Fruit fly (Drosophila melanogaster) whole organism, embryonic: Measurements from ENCODE around the gene QIL1.
A peak's percentile ranks its signal among the peaks of the same experiment; 100 is the strongest.

Source experiments
- Asciz ChIP-seq: fragments of 200-800 bp; sonication (Bioruptor generic); optimal IDR thresholded peaks from 2 replicates; lab custom pipeline; 2017; ENCODE audit warnings: missing biosample characterization, mild to moderate bottlenecking, missing genetic modification characterization, missing genetic modification reagents
- Atf6 ChIP-seq: fragments of 200-800 bp; sonication (Bioruptor generic); IDR thresholded peaks from 2 replicates; pipeline ENCODE4 v1.3.6; 2022; ENCODE audit warnings: missing biosample characterization, missing genetic modification characterization
- Bgb ChIP-seq: fragments of 200-800 bp; sonication (Bioruptor generic); IDR thresholded peaks from 2 replicates; pipeline ENCODE4 v1.3.6; 2022; ENCODE audit warnings: missing biosample characterization, missing genetic modification characterization; ENCODE audit not compliant: partially characterized antibody
- CG10147 ChIP-seq: fragments of 200-800 bp; sonication (Bioruptor generic); optimal IDR thresholded peaks from 2 replicates; lab custom pipeline; 2019; ENCODE audit warnings: missing biosample characterization, mild to moderate bottlenecking, missing genetic modification characterization, moderate library complexity
- CG10209 ChIP-seq: fragments of 200-800 bp; sonication (Bioruptor generic); optimal IDR thresholded peaks from 3 replicates; lab custom pipeline; 2017; ENCODE audit warnings: missing biosample characterization, mild to moderate bottlenecking, missing genetic modification characterization, missing genetic modification reagents
- CG10979 ChIP-seq: fragments of 200-800 bp; sonication (Bioruptor generic); optimal IDR thresholded peaks from 2 replicates; lab custom pipeline; 2018; ENCODE audit warnings: missing biosample characterization, mild to moderate bottlenecking, missing genetic modification characterization, moderate library complexity
- CG14050 ChIP-seq: fragments of 200-800 bp; sonication (Bioruptor generic); IDR thresholded peaks from 3 replicates; pipeline ENCODE4 v1.3.6; 2022; ENCODE audit warnings: missing biosample characterization, missing genetic modification characterization
- CG1602 ChIP-seq: fragments of 200-800 bp; sonication (Bioruptor generic); optimal IDR thresholded peaks from 3 replicates; lab custom pipeline; 2016; ENCODE audit warnings: missing biosample characterization, missing genetic modification characterization
- CG16813 ChIP-seq: fragments of 200-800 bp; sonication (Bioruptor generic); IDR thresholded peaks from 3 replicates; pipeline ENCODE4 v1.3.6; 2022; ENCODE audit warnings: missing biosample characterization, missing genetic modification characterization; ENCODE audit not compliant: partially characterized antibody
- CG17912 ChIP-seq: fragments of 200-800 bp; sonication (Bioruptor generic); optimal IDR thresholded peaks from 2 replicates; lab custom pipeline; 2018; ENCODE audit warnings: missing biosample characterization, mild to moderate bottlenecking, missing genetic modification characterization
- CG30020 ChIP-seq: fragments of 200-800 bp; optimal IDR thresholded peaks from 2 replicates; lab custom pipeline; 2019; ENCODE audit warnings: missing biosample characterization, mild to moderate bottlenecking, missing genetic modification characterization, moderate library complexity
- CG30431 ChIP-seq: fragments of 200-800 bp; sonication (Bioruptor generic); optimal IDR thresholded peaks from 2 replicates; lab custom pipeline; 2017; ENCODE audit warnings: missing biosample characterization, missing genetic modification characterization
- CG32767 ChIP-seq: fragments of 200-800 bp; sonication (Bioruptor generic); IDR thresholded peaks from 2 replicates; pipeline ENCODE4 v1.3.6; 2022; ENCODE audit warnings: missing biosample characterization, missing genetic modification characterization
- CG32772 ChIP-seq: fragments of 200-800 bp; sonication (Bioruptor generic); IDR thresholded peaks from 2 replicates; pipeline ENCODE4 v1.3.6; 2022; ENCODE audit warnings: missing biosample characterization, missing genetic modification characterization
- CG33557 ChIP-seq: fragments of 200-800 bp; sonication (Bioruptor generic); optimal IDR thresholded peaks from 2 replicates; lab custom pipeline; 2019; ENCODE audit warnings: missing biosample characterization, mild to moderate bottlenecking, missing genetic modification characterization, moderate library complexity
- CG4707 ChIP-seq: fragments of 200-800 bp; sonication (Bioruptor generic); optimal IDR thresholded peaks from 2 replicates; lab custom pipeline; 2018; ENCODE audit warnings: missing biosample characterization, mild to moderate bottlenecking, missing genetic modification characterization, moderate library complexity
- CG6765 ChIP-seq: fragments of 200-800 bp; sonication (Bioruptor generic); optimal IDR thresholded peaks from 3 replicates; lab custom pipeline; 2017; ENCODE audit warnings: missing biosample characterization, mild to moderate bottlenecking, missing genetic modification characterization
- CG7357 ChIP-seq: fragments of 200-800 bp; sonication (Bioruptor generic); IDR thresholded peaks from 3 replicates; pipeline ENCODE4 v1.3.6; 2022; ENCODE audit warnings: missing biosample characterization, missing genetic modification characterization
- CG8359 ChIP-seq: fragments of 200-800 bp; sonication (Bioruptor generic); optimal IDR thresholded peaks from 2 replicates; lab custom pipeline; 2017; ENCODE audit warnings: missing biosample characterization, mild to moderate bottlenecking, missing genetic modification characterization, borderline replicate concordance
- CG8765 ChIP-seq: fragments of 200-800 bp; sonication (Bioruptor generic); IDR thresholded peaks from 2 replicates; pipeline ENCODE4 v1.3.6; 2022; ENCODE audit warnings: missing biosample characterization, missing genetic modification characterization
- CG8944 ChIP-seq: fragments of 200-800 bp; sonication (Bioruptor generic); optimal IDR thresholded peaks from 3 replicates; lab custom pipeline; 2016; ENCODE audit warnings: missing biosample characterization, missing genetic modification characterization
- CTCF ChIP-seq: fragments of 200-800 bp; sonication (Bioruptor generic); optimal IDR thresholded peaks from 2 replicates; lab custom pipeline; 2017; ENCODE audit warnings: missing biosample characterization, mild to moderate bottlenecking, missing genetic modification characterization, moderate library complexity
- Doc2 ChIP-seq: fragments of 200-800 bp; sonication (Bioruptor generic); IDR thresholded peaks from 2 replicates; pipeline ENCODE4 v1.3.6; 2022; ENCODE audit warnings: missing biosample characterization, missing genetic modification characterization
- Dp ChIP-seq: fragments of 200-800 bp; sonication (Bioruptor generic); optimal IDR thresholded peaks from 2 replicates; lab custom pipeline; 2018; ENCODE audit warnings: missing biosample characterization, mild to moderate bottlenecking, missing genetic modification characterization, moderate library complexity
- Drgx ChIP-seq: fragments of 200-800 bp; sonication (Bioruptor generic); IDR thresholded peaks from 2 replicates; pipeline ENCODE4 v1.3.6; 2022; ENCODE audit warnings: missing biosample characterization, missing genetic modification characterization
- HLH4C ChIP-seq: fragments of 200-800 bp; sonication (Bioruptor generic); IDR thresholded peaks from 3 replicates; pipeline ENCODE4 v1.3.6; 2022; ENCODE audit warnings: missing biosample characterization, missing genetic modification characterization; ENCODE audit not compliant: partially characterized antibody
- Max ChIP-seq: fragments of 200-800 bp; sonication (Bioruptor generic); optimal IDR thresholded peaks from 2 replicates; lab custom pipeline; 2016; ENCODE audit warnings: missing biosample characterization, mild to moderate bottlenecking, missing genetic modification characterization
- Meics ChIP-seq: fragments of 200-800 bp; sonication (Bioruptor generic); optimal IDR thresholded peaks from 2 replicates; lab custom pipeline; 2017; ENCODE audit warnings: missing biosample characterization, mild to moderate bottlenecking, missing genetic modification characterization
- Nf-YB ChIP-seq: fragments of 200-800 bp; sonication (Bioruptor generic); optimal IDR thresholded peaks from 3 replicates; lab custom pipeline; 2019; ENCODE audit warnings: missing biosample characterization, mild to moderate bottlenecking, missing genetic modification characterization, moderate library complexity
- Optix ChIP-seq: fragments of 200-800 bp; sonication (Bioruptor generic); IDR thresholded peaks from 3 replicates; pipeline ENCODE4 v1.3.6; 2022; ENCODE audit warnings: missing biosample characterization, missing genetic modification characterization
- Stat92E ChIP-seq, 3 experiments: fragments of >200 bp in 2 of 3; fragments of 200-800 bp in 1 of 3; sonication (Bioruptor generic) in 1 of 3; optimal IDR thresholded peaks; 2 replicates each; lab custom pipeline; 2017 to 2019; ENCODE audit warnings: missing biosample characterization in 3 of 3, missing genetic modification characterization in 3 of 3, mild to moderate bottlenecking in 1 of 3, moderate library complexity in 1 of 3
- abd-A ChIP-seq: fragments of 200-800 bp; sonication (Bioruptor generic); optimal IDR thresholded peaks from 3 replicates; lab custom pipeline; 2019; ENCODE audit warnings: missing biosample characterization, mild to moderate bottlenecking, missing genetic modification characterization, moderate library complexity
- cato ChIP-seq: fragments of 200-800 bp; sonication (Bioruptor generic); optimal IDR thresholded peaks from 2 replicates; lab custom pipeline; 2016; ENCODE audit warnings: missing biosample characterization, missing genetic modification characterization, borderline replicate concordance
- esg ChIP-seq: fragments of 200-800 bp; sonication (Bioruptor generic); conservative IDR thresholded peaks from 2 replicates; pipeline ENCODE4 v1.3.6; 2022; ENCODE audit warnings: missing biosample characterization, missing genetic modification characterization
- grn ChIP-seq: fragments of 200-800 bp; sonication (Bioruptor generic); optimal IDR thresholded peaks from 3 replicates; lab custom pipeline; 2017; ENCODE audit warnings: missing biosample characterization, missing genetic modification characterization
- her ChIP-seq: fragments of 200-800 bp; sonication (Bioruptor generic); optimal IDR thresholded peaks from 2 replicates; lab custom pipeline; 2016; ENCODE audit warnings: missing biosample characterization, missing genetic modification characterization
- kay ChIP-seq: fragments of 200-800 bp; sonication (Bioruptor generic); optimal IDR thresholded peaks from 2 replicates; lab custom pipeline; 2016; ENCODE audit warnings: missing biosample characterization, missing genetic modification characterization
- ken ChIP-seq: fragments of 200-800 bp; sonication (Bioruptor generic); IDR thresholded peaks from 3 replicates; pipeline ENCODE4 v1.3.6; 2022; ENCODE audit warnings: missing biosample characterization, missing genetic modification characterization
- klu ChIP-seq: fragments of 200-800 bp; sonication (Bioruptor generic); IDR thresholded peaks from 2 replicates; pipeline ENCODE4 v1.3.6; 2022; ENCODE audit warnings: missing biosample characterization, missing genetic modification characterization
- nau ChIP-seq: fragments of 200-800 bp; sonication (Bioruptor generic); optimal IDR thresholded peaks from 3 replicates; lab custom pipeline; 2017; ENCODE audit warnings: missing biosample characterization, mild to moderate bottlenecking, missing genetic modification characterization, missing genetic modification reagents
- ranshi ChIP-seq: fragments of 200-800 bp; sonication (Bioruptor generic); IDR thresholded peaks from 2 replicates; pipeline ENCODE4 v1.3.6; 2022; ENCODE audit warnings: missing biosample characterization, missing genetic modification characterization
- sc ChIP-seq, 3 experiments: fragments of >200 bp in 2 of 3; fragments of 200-800 bp in 1 of 3; sonication (Bioruptor generic) in 1 of 3; optimal IDR thresholded peaks; 2 replicates in 2 of 3; 3 replicates in 1 of 3; lab custom pipeline; 2017; ENCODE audit warnings: mild to moderate bottlenecking in 1 of 3, missing biosample characterization in 1 of 3, missing genetic modification characterization in 1 of 3, missing genetic modification reagents in 1 of 3
- sima ChIP-seq: fragments of 200-800 bp; sonication (Bioruptor generic); optimal IDR thresholded peaks from 2 replicates; lab custom pipeline; 2016; ENCODE audit warnings: missing biosample characterization, missing genetic modification characterization
- so ChIP-seq: fragments of 200-800 bp; sonication (Bioruptor generic); IDR thresholded peaks from 3 replicates; pipeline ENCODE4 v1.3.6; 2022; ENCODE audit warnings: missing biosample characterization, missing genetic modification characterization
- sob ChIP-seq: fragments of 200-800 bp; sonication (Bioruptor generic); IDR thresholded peaks from 2 replicates; pipeline ENCODE4 v1.3.6; 2022; ENCODE audit warnings: missing biosample characterization, missing genetic modification characterization
- tll ChIP-seq, 2 experiments: fragments of 200-800 bp in 1 of 2; fragments of >200 bp in 1 of 2; sonication (Bioruptor generic) in 1 of 2; optimal IDR thresholded peaks; 2 replicates each; lab custom pipeline; 2017 to 2019; ENCODE audit warnings: missing biosample characterization in 2 of 2, missing genetic modification characterization in 2 of 2, mild to moderate bottlenecking in 1 of 2, moderate library complexity in 1 of 2
- tx ChIP-seq: fragments of 200-800 bp; sonication (Bioruptor generic); optimal IDR thresholded peaks from 2 replicates; lab custom pipeline; 2016; ENCODE audit warnings: missing biosample characterization, missing genetic modification characterization
- z ChIP-seq: fragments of 200-800 bp; sonication (Bioruptor generic); IDR thresholded peaks from 3 replicates; pipeline ENCODE4 v1.3.6; 2022; ENCODE audit warnings: missing biosample characterization, missing genetic modification characterization
- zf30C ChIP-seq: fragments of 200-800 bp; sonication (Bioruptor generic); optimal IDR thresholded peaks from 3 replicates; lab custom pipeline; 2018; ENCODE audit warnings: missing biosample characterization, mild to moderate bottlenecking, missing genetic modification characterization

The QIL1 gene

dm6 chr3L:17415967-17416749, 49.6 kb upstream of the QIL1 start (continued):
- TF ChIP-seq Stat92E (GFP tag; optimal IDR thresholded peaks at IDR 0.05; lab: Kevin White, UChicago) (no peak), Nf-YB (peak; percentile 28), Doc2 (GFP tag; lab: Robert Waterston, UW) (no peak), Asciz (GFP tag; lab: Kevin White, UChicago) (no peak), nau (GFP tag; lab: Kevin White, UChicago) (no peak), kay (GFP tag; lab: Kevin White, UChicago) (peak; percentile 3), esg (GFP tag; lab: Robert Waterston, UW) (no peak), grn (no peak), so (no peak), ken (GFP tag; lab: Robert Waterston, UW) (no peak), CTCF (GFP tag; lab: Kevin White, UChicago) (no peak), Bgb (no peak), CG16813 (GFP tag; lab: Robert Waterston, UW) (no peak), CG10209 (GFP tag; lab: Kevin White, UChicago) (peak; percentile 55), CG32767 (GFP tag; lab: Robert Waterston, UW) (no peak), Max (peak; percentile 23), ranshi (no peak; the same call in 1 of the 2 replicates), Drgx (GFP tag; lab: Robert Waterston, UW) (no peak), Dp (GFP tag; lab: Kevin White, UChicago) (no peak), Optix (GFP tag; lab: Robert Waterston, UW) (peak; percentile 35; the same call in 1 of the 3 replicates), cato (GFP tag; lab: Kevin White, UChicago) (no peak), HLH4C (no peak), CG7357 (GFP tag; lab: Robert Waterston, UW) (no peak), CG30020 (no peak), CG17912 (GFP tag; lab: Kevin White, UChicago) (no peak), Meics (no peak), CG8359 (GFP tag; lab: Kevin White, UChicago) (peak; percentile 2), CG32772 (GFP tag; lab: Robert Waterston, UW) (no peak), CG30431 (GFP tag; lab: Kevin White, UChicago) (peak; percentile 59), CG4707 (no peak), CG8944 (GFP tag; lab: Kevin White, UChicago) (peak; percentile 49), tll (GFP tag; optimal IDR thresholded peaks at IDR 0.05; lab: Kevin White, UChicago) (peak in 1 of 2 experiments; percentile 98), sima (GFP tag; lab: Kevin White, UChicago) (no peak), CG8765 (GFP tag; lab: Robert Waterston, UW) (peak; percentile 84), Atf6 (GFP tag; lab: Robert Waterston, UW) (no peak), CG14050 (GFP tag; lab: Robert Waterston, UW) (no peak), z (GFP tag; lab: Robert Waterston, UW) (no peak), tx (peak; percentile 35), abd-A (no peak), zf30C (GFP tag; lab: Kevin White, UChicago) (peak; percentile 96), CG10979 (tag; lab: Kevin White, UChicago) (peak; percentile 83), CG1602 (GFP tag; lab: Kevin White, UChicago) (peak; percentile 39), CG6765 (GFP tag; lab: Kevin White, UChicago) (no peak), CG33557 (GFP tag; lab: Kevin White, UChicago) (peak; percentile 44), sob (GFP tag; lab: Robert Waterston, UW) (no peak), her (no peak), klu (no peak), sc (optimal IDR thresholded peaks at IDR 0.05; lab: Kevin White, UChicago) (no peak), sc (GFP tag; optimal IDR thresholded peaks at IDR 0.05; lab: Kevin White, UChicago) (peak; percentile 29), CG10147 (peak; percentile 2)
